Fruit fly (Drosophila melanogaster) whole organism, embryonic: ENCODE data around the gene eIF2gamma.

Source experiments
- ATbp ChIP-seq: fragments of 200-800 bp; sonication (Bioruptor generic); optimal IDR thresholded peaks from 2 replicates; lab custom pipeline; 2017; ENCODE audit warnings: missing biosample characterization, mild to moderate bottlenecking, missing genetic modification characterization, missing genetic modification reagents
- B-H2 ChIP-seq: fragments of 200-800 bp; sonication (Bioruptor generic); optimal IDR thresholded peaks from 2 replicates; lab custom pipeline; 2018; ENCODE audit warnings: missing biosample characterization, mild to moderate bottlenecking, missing genetic modification characterization
- CG10366 ChIP-seq: fragments of 200-800 bp; sonication (Bioruptor generic); IDR thresholded peaks from 2 replicates; pipeline ENCODE4 v1.3.6; 2022; ENCODE audit warnings: missing biosample characterization, missing genetic modification characterization
- CG10462 ChIP-seq: fragments of 200-800 bp; sonication (Bioruptor generic); optimal IDR thresholded peaks from 2 replicates; lab custom pipeline; 2016; ENCODE audit warnings: missing biosample characterization, missing genetic modification characterization
- CG11456 ChIP-seq: fragments of 200-800 bp; sonication (Bioruptor generic); IDR thresholded peaks from 3 replicates; pipeline ENCODE4 v1.3.6; 2022; ENCODE audit warnings: missing biosample characterization, missing genetic modification characterization
- CG11723 ChIP-seq: fragments of 200-800 bp; sonication (Bioruptor generic); optimal IDR thresholded peaks from 2 replicates; lab custom pipeline; 2017; ENCODE audit warnings: missing biosample characterization, mild to moderate bottlenecking, missing genetic modification characterization
- CG14710 ChIP-seq: fragments of 200-800 bp; sonication (Bioruptor generic); optimal IDR thresholded peaks from 3 replicates; lab custom pipeline; 2019; ENCODE audit warnings: missing biosample characterization, mild to moderate bottlenecking, missing genetic modification characterization, moderate library complexity
- CG15479 ChIP-seq: fragments of 200-800 bp; sonication (Bioruptor generic); optimal IDR thresholded peaks from 3 replicates; lab custom pipeline; 2019; ENCODE audit warnings: missing biosample characterization, mild to moderate bottlenecking, missing genetic modification characterization, moderate library complexity
- CG15514 ChIP-seq: fragments of 200-800 bp; sonication (Bioruptor generic); optimal IDR thresholded peaks from 3 replicates; lab custom pipeline; 2017; ENCODE audit warnings: missing biosample characterization, missing genetic modification characterization, mild to moderate bottlenecking, moderate library complexity, missing genetic modification reagents
- CG16863 ChIP-seq: fragments of 200-800 bp; sonication (Bioruptor generic); optimal IDR thresholded peaks from 3 replicates; lab custom pipeline; 2016; ENCODE audit warnings: missing biosample characterization, missing genetic modification characterization
- CG17829 ChIP-seq: fragments of 200-800 bp; optimal IDR thresholded peaks from 2 replicates; lab custom pipeline; 2019; ENCODE audit warnings: missing biosample characterization, mild to moderate bottlenecking, missing genetic modification characterization, moderate library complexity
- CG18011 ChIP-seq: fragments of 200-800 bp; sonication (Bioruptor generic); optimal IDR thresholded peaks from 2 replicates; lab custom pipeline; 2017; ENCODE audit warnings: missing biosample characterization, missing genetic modification characterization, mild to moderate bottlenecking, moderate library complexity, missing genotype
- CG2120 ChIP-seq: fragments of 200-800 bp; sonication (Bioruptor generic); optimal IDR thresholded peaks from 3 replicates; lab custom pipeline; 2016; ENCODE audit warnings: missing biosample characterization, missing genetic modification characterization
- CG31388 ChIP-seq: fragments of 200-800 bp; sonication (Bioruptor generic); optimal IDR thresholded peaks from 2 replicates; lab custom pipeline; 2016; ENCODE audit warnings: missing biosample characterization, missing genetic modification characterization
- CG32532 ChIP-seq: fragments of 200-800 bp; sonication (Bioruptor generic); IDR thresholded peaks from 2 replicates; pipeline ENCODE4 v1.3.6; 2022; ENCODE audit warnings: missing biosample characterization, missing genetic modification characterization
- CG3838 ChIP-seq: fragments of 200-800 bp; sonication (Bioruptor generic); optimal IDR thresholded peaks from 3 replicates; lab custom pipeline; 2016; ENCODE audit warnings: missing biosample characterization, missing genetic modification characterization
- CG4404 ChIP-seq: fragments of 200-800 bp; sonication (Bioruptor generic); IDR thresholded peaks from 2 replicates; pipeline ENCODE4 v1.3.6; 2022; ENCODE audit warnings: missing biosample characterization, missing genetic modification characterization
- CG5245 ChIP-seq: fragments of 200-800 bp; sonication (Bioruptor generic); optimal IDR thresholded peaks from 3 replicates; lab custom pipeline; 2016; ENCODE audit warnings: missing biosample characterization, missing genetic modification characterization
- CG9727 ChIP-seq: fragments of 200-800 bp; sonication (Bioruptor generic); optimal IDR thresholded peaks from 3 replicates; lab custom pipeline; 2017; ENCODE audit warnings: missing biosample characterization, mild to moderate bottlenecking, missing genetic modification characterization
- Chrac-16 ChIP-seq: fragments of 200-800 bp; sonication (Bioruptor generic); optimal IDR thresholded peaks from 3 replicates; lab custom pipeline; 2016; ENCODE audit warnings: missing biosample characterization, missing genetic modification characterization
- Dad ChIP-seq: fragments of 200-800 bp; sonication (Bioruptor generic); optimal IDR thresholded peaks from 3 replicates; lab custom pipeline; 2016; ENCODE audit warnings: missing biosample characterization, missing genetic modification characterization
- Dfd ChIP-seq, 2 experiments: fragments of >200 bp; optimal IDR thresholded peaks; 2 replicates each; lab custom pipeline; 2017; ENCODE audit warnings: missing biosample characterization in 2 of 2, missing genetic modification characterization in 2 of 2
- Dll ChIP-seq: fragments of 200-800 bp; sonication (Bioruptor generic); IDR thresholded peaks from 4 replicates; pipeline ENCODE4 v1.3.6; 2022; ENCODE audit warnings: missing biosample characterization, missing genetic modification characterization; ENCODE audit not compliant: partially characterized antibody
- E2f2 ChIP-seq: fragments of 200-800 bp; sonication (Bioruptor generic); IDR thresholded peaks from 2 replicates; pipeline ENCODE4 v1.3.6; 2022; ENCODE audit warnings: missing biosample characterization, missing genetic modification characterization
- Gug ChIP-seq: fragments of 200-800 bp; sonication (Bioruptor generic); IDR thresholded peaks from 4 replicates; pipeline ENCODE4 v1.3.6; 2022; ENCODE audit warnings: missing biosample characterization, missing genetic modification characterization
- H15 ChIP-seq: fragments of 200-800 bp; sonication (Bioruptor generic); IDR thresholded peaks from 3 replicates; pipeline ENCODE4 v1.3.6; 2022; ENCODE audit warnings: missing biosample characterization, missing genetic modification characterization
- Meics ChIP-seq: fragments of 200-800 bp; sonication (Bioruptor generic); optimal IDR thresholded peaks from 2 replicates; lab custom pipeline; 2017; ENCODE audit warnings: missing biosample characterization, mild to moderate bottlenecking, missing genetic modification characterization
- Myb ChIP-seq: fragments of 200-800 bp; sonication (Bioruptor generic); optimal IDR thresholded peaks from 2 replicates; lab custom pipeline; 2016; ENCODE audit warnings: missing biosample characterization, missing genetic modification characterization
- Oli ChIP-seq: fragments of 200-800 bp; sonication (Bioruptor generic); optimal IDR thresholded peaks from 2 replicates; lab custom pipeline; 2018; ENCODE audit warnings: missing biosample characterization, mild to moderate bottlenecking, missing genetic modification characterization, moderate library complexity
- Scr ChIP-seq: fragments of 200-800 bp; sonication (Bioruptor generic); IDR thresholded peaks from 2 replicates; pipeline ENCODE4 v1.3.6; 2022; ENCODE audit warnings: missing biosample characterization, missing genetic modification characterization; ENCODE audit not compliant: partially characterized antibody
- Sox102F ChIP-seq: fragments of 200-800 bp; sonication (Bioruptor generic); optimal IDR thresholded peaks from 2 replicates; lab custom pipeline; 2018; ENCODE audit warnings: missing biosample characterization, mild to moderate bottlenecking, missing genetic modification characterization, moderate library complexity
- ara ChIP-seq: fragments of 200-800 bp; sonication (Bioruptor generic); IDR thresholded peaks from 2 replicates; pipeline ENCODE4 v1.3.6; 2022; ENCODE audit warnings: missing biosample characterization, missing genetic modification characterization
- ato ChIP-seq: fragments of 200-800 bp; sonication (Bioruptor generic); IDR thresholded peaks from 2 replicates; pipeline ENCODE4 v1.3.6; 2022; ENCODE audit warnings: missing biosample characterization, missing genetic modification characterization; ENCODE audit not compliant: partially characterized antibody
- bab2 ChIP-seq: fragments of 200-800 bp; sonication (Bioruptor generic); optimal IDR thresholded peaks from 2 replicates; lab custom pipeline; 2016; ENCODE audit warnings: missing biosample characterization, missing genetic modification characterization
- caup ChIP-seq: fragments of 200-800 bp; sonication (Bioruptor generic); optimal IDR thresholded peaks from 3 replicates; lab custom pipeline; 2017; ENCODE audit warnings: missing biosample characterization, mild to moderate bottlenecking, missing genetic modification characterization, moderate library complexity; ENCODE audit not compliant: severe bottlenecking
- disco-r ChIP-seq: fragments of 200-800 bp; sonication (Bioruptor generic); optimal IDR thresholded peaks from 2 replicates; lab custom pipeline; 2016; ENCODE audit warnings: missing biosample characterization, missing genetic modification characterization
- gem ChIP-seq: fragments of 200-800 bp; sonication (Bioruptor generic); optimal IDR thresholded peaks from 2 replicates; lab custom pipeline; 2019; ENCODE audit warnings: missing biosample characterization, mild to moderate bottlenecking, missing genetic modification characterization, moderate library complexity
- insv ChIP-seq, 2 experiments: fragments of 200-800 bp; sonication (Bioruptor generic); optimal IDR thresholded peaks; 3 replicates each; lab custom pipeline; 2016 to 2018; ENCODE audit warnings: missing biosample characterization in 2 of 2, missing genetic modification characterization in 2 of 2
- inv ChIP-seq: fragments of 200-800 bp; sonication (Bioruptor generic); IDR thresholded peaks from 2 replicates; pipeline ENCODE4 v1.3.6; 2022; ENCODE audit warnings: missing biosample characterization, missing genetic modification characterization; ENCODE audit not compliant: partially characterized antibody
- klu ChIP-seq: fragments of 200-800 bp; sonication (Bioruptor generic); IDR thresholded peaks from 2 replicates; pipeline ENCODE4 v1.3.6; 2022; ENCODE audit warnings: missing biosample characterization, missing genetic modification characterization
- kni ChIP-seq: fragments of 200-800 bp; sonication (Bioruptor generic); optimal IDR thresholded peaks from 3 replicates; lab custom pipeline; 2017; ENCODE audit warnings: mild to moderate bottlenecking, missing biosample characterization, missing genetic modification reagents, missing genetic modification characterization
- lmd ChIP-seq: fragments of 200-800 bp; sonication (Bioruptor generic); IDR thresholded peaks from 2 replicates; pipeline ENCODE4 v1.3.6; 2022; ENCODE audit warnings: missing biosample characterization, missing genetic modification characterization
- luna ChIP-seq: fragments of 200-800 bp; sonication (Bioruptor generic); optimal IDR thresholded peaks from 2 replicates; lab custom pipeline; 2016; ENCODE audit warnings: missing biosample characterization, missing genetic modification characterization
- ssp ChIP-seq: fragments of 200-800 bp; sonication (Bioruptor generic); IDR thresholded peaks from 2 replicates; pipeline ENCODE4 v1.3.6; 2022; ENCODE audit warnings: missing biosample characterization, missing genetic modification characterization
- tll ChIP-seq, 2 experiments: fragments of 200-800 bp in 1 of 2; fragments of >200 bp in 1 of 2; sonication (Bioruptor generic) in 1 of 2; optimal IDR thresholded peaks; 2 replicates each; lab custom pipeline; 2017 to 2019; ENCODE audit warnings: missing biosample characterization in 2 of 2, missing genetic modification characterization in 2 of 2, mild to moderate bottlenecking in 1 of 2, moderate library complexity in 1 of 2
- vfl ChIP-seq: fragments of 200-800 bp; sonication (Bioruptor generic); optimal IDR thresholded peaks from 2 replicates; lab custom pipeline; 2016; ENCODE audit warnings: missing biosample characterization, missing genetic modification characterization
- wek ChIP-seq: fragments of 200-800 bp; sonication (Bioruptor generic); optimal IDR thresholded peaks from 3 replicates; lab custom pipeline; 2018; ENCODE audit warnings: missing biosample characterization, mild to moderate bottlenecking, missing genetic modification characterization, moderate library complexity
- zf30C ChIP-seq: fragments of 200-800 bp; sonication (Bioruptor generic); optimal IDR thresholded peaks from 3 replicates; lab custom pipeline; 2018; ENCODE audit warnings: missing biosample characterization, mild to moderate bottlenecking, missing genetic modification characterization

The eIF2gamma gene

dm6 chr3R:15280619-15281334 lies 17.5 kb upstream of the eIF2gamma start (continued):
- no peak for TF ChIP-seq inv
- TF ChIP-seq kni (GFP tag; lab: Kevin White, UChicago): peak; percentile 13
- TF ChIP-seq Chrac-16 (GFP tag; lab: Kevin White, UChicago): peak; percentile 51
- peak; percentile 24 for TF ChIP-seq CG5245
- no peak for TF ChIP-seq luna
- TF ChIP-seq CG10366 (GFP tag; lab: Robert Waterston, UW): no peak
- TF ChIP-seq tll (GFP tag; optimal IDR thresholded peaks at IDR 0.05; lab: Kevin White, UChicago): peak in 1 of 2 experiments; percentile 13
- TF ChIP-seq lmd (GFP tag; lab: Robert Waterston, UW): peak; percentile 60
- TF ChIP-seq vfl: no peak
- TF ChIP-seq Meics (GFP tag; lab: Kevin White, UChicago): peak; percentile 52
- TF ChIP-seq klu (GFP tag; lab: Robert Waterston, UW): no peak
- peak; percentile 88 for TF ChIP-seq gem (tag; lab: Kevin White, UChicago)
- peak; percentile 87 for TF ChIP-seq CG9727 (GFP tag; lab: Kevin White, UChicago)
- TF ChIP-seq Sox102F (GFP tag; lab: Kevin White, UChicago): peak; percentile 78
- peak; percentile 39; the same call in 1 of the 2 replicates for TF ChIP-seq ssp
- TF ChIP-seq CG2120 (GFP tag; lab: Kevin White, UChicago): peak; percentile 32
- TF ChIP-seq E2f2 (GFP tag; lab: Robert Waterston, UW): peak; percentile 38; the same call in 1 of the 2 replicates
- TF ChIP-seq CG15479: no peak
- TF ChIP-seq zf30C (GFP tag; lab: Kevin White, UChicago): peak; percentile 61
- peak; percentile 43 for TF ChIP-seq CG10462 (GFP tag; lab: Kevin White, UChicago)
- TF ChIP-seq CG32532 (GFP tag; lab: Robert Waterston, UW): peak; percentile 16; the same call in 1 of the 2 replicates
- TF ChIP-seq ara: peak; percentile 55; the same call in 1 of the 2 replicates
- TF ChIP-seq CG15514 (GFP tag; lab: Kevin White, UChicago): no peak
- TF ChIP-seq wek (GFP tag; lab: Kevin White, UChicago): no peak
- no peak for TF ChIP-seq Dad (GFP tag; lab: Kevin White, UChicago)
- TF ChIP-seq Dll (GFP tag; lab: Robert Waterston, UW): no peak
- no peak for TF ChIP-seq disco-r
- TF ChIP-seq Myb (GFP tag; lab: Kevin White, UChicago): no peak
- TF ChIP-seq Gug: peak; percentile 50; the same call in 1 of the 4 replicates
- TF ChIP-seq CG17829 (tag; lab: Kevin White, UChicago): peak; percentile 76
- TF ChIP-seq CG3838: peak; percentile 5
- no peak for TF ChIP-seq CG18011 (GFP tag; lab: Kevin White, UChicago)
- TF ChIP-seq CG4404: peak; percentile 38; the same call in 1 of the 2 replicates
- peak; percentile 54 for TF ChIP-seq ATbp (GFP tag; lab: Kevin White, UChicago)
- TF ChIP-seq CG16863 (GFP tag; lab: Kevin White, UChicago): no peak
- TF ChIP-seq CG31388 (GFP tag; lab: Kevin White, UChicago): no peak
- peak; percentile 47 for TF ChIP-seq CG11723 (GFP tag; lab: Kevin White, UChicago)
- TF ChIP-seq B-H2: no peak
- no peak for TF ChIP-seq ato (GFP tag; lab: Robert Waterston, UW)
- TF ChIP-seq insv (GFP tag; optimal IDR thresholded peaks at IDR 0.05; lab: Kevin White, UChicago): no peak
- TF ChIP-seq H15: 0 out of 3 replicates have a peak, but pooled peaks have one; percentile 44
- TF ChIP-seq Dfd (GFP tag; optimal IDR thresholded peaks at IDR 0.05; lab: Kevin White, UChicago): no peak
- no peak for TF ChIP-seq CG11456 (GFP tag; lab: Robert Waterston, UW)
- peak; percentile 44 for TF ChIP-seq caup (GFP tag; lab: Kevin White, UChicago)
- no peak for TF ChIP-seq bab2 (GFP tag; lab: Kevin White, UChicago)
- TF ChIP-seq Oli (tag; lab: Kevin White, UChicago): peak; percentile 84
- TF ChIP-seq CG14710: peak; percentile 83
- no peak for TF ChIP-seq Scr (GFP tag; lab: Robert Waterston, UW)
